Worm (Caenorhabditis elegans) whole organism, L4 larva: Measurements from ENCODE around the gene C10G8.3.

Experiments
- D1046.2 ChIP-seq: fragments of 200-800 bp; sonication (Bioruptor generic); IDR thresholded peaks from 2 replicates; pipeline ENCODE4 v1.3.6; 2022; ENCODE audit warnings: missing genetic modification characterization, missing compliant biosample characterization
- F10B5.3 ChIP-seq: sonication (generic microtip); optimal IDR thresholded peaks from 2 replicates; lab custom pipeline; 2016; ENCODE audit warnings: mild to moderate bottlenecking, missing genetic modification characterization, missing compliant biosample characterization
- F26F4.8 ChIP-seq: fragments of 200-800 bp; sonication (Bioruptor generic); conservative IDR thresholded peaks from 2 replicates; pipeline ENCODE4 v1.3.6; 2022; ENCODE audit warnings: missing genetic modification characterization, missing compliant biosample characterization
- F49E8.2 ChIP-seq: sonication (generic microtip); optimal IDR thresholded peaks from 2 replicates; lab custom pipeline; 2016; ENCODE audit warnings: missing compliant biosample characterization, mild to moderate bottlenecking, missing genetic modification characterization, borderline replicate concordance
- R02D3.7 ChIP-seq: fragments of 150-350 bp; sonication (generic microtip); optimal IDR thresholded peaks from 3 replicates; lab custom pipeline; 2014; ENCODE audit warnings: missing biosample characterization, missing genetic modification characterization
- T20F7.1 ChIP-seq: fragments of 200-800 bp; sonication (Bioruptor generic); optimal IDR thresholded peaks from 2 replicates; lab custom pipeline; 2018; ENCODE audit warnings: mild to moderate bottlenecking, missing genetic modification characterization, missing compliant biosample characterization
- T26A8.4 ChIP-seq: fragments of 200-800 bp; sonication (Bioruptor generic); IDR thresholded peaks from 2 replicates; pipeline ENCODE4 v1.3.6; 2022; ENCODE audit warnings: missing genetic modification characterization, missing compliant biosample characterization
- Y105C5A.15 ChIP-seq: fragments of 200-800 bp; sonication (Bioruptor generic); IDR thresholded peaks from 2 replicates; pipeline ENCODE4 v1.3.6; 2022; ENCODE audit warnings: missing genetic modification characterization, missing compliant biosample characterization
- Y48G9A.11 ChIP-seq: fragments of 200-800 bp; sonication (Bioruptor generic); IDR thresholded peaks from 2 replicates; pipeline ENCODE4 v1.3.6; 2022; ENCODE audit warnings: missing genetic modification reagents, missing genetic modification characterization, missing compliant biosample characterization
- Y5F2A.4 ChIP-seq: fragments of 200-800 bp; sonication (Bioruptor generic); optimal IDR thresholded peaks from 2 replicates; lab custom pipeline; 2018; ENCODE audit warnings: mild to moderate bottlenecking, missing genetic modification characterization, missing compliant biosample characterization
- Y75B8A.6 ChIP-seq: fragments of 200-800 bp; sonication (Bioruptor generic); IDR thresholded peaks from 2 replicates; pipeline ENCODE4 v1.3.6; 2022; ENCODE audit warnings: missing genetic modification reagents, missing genetic modification characterization, missing compliant biosample characterization
- ZK546.5 ChIP-seq, 2 experiments: sonication (generic microtip); optimal IDR thresholded peaks; 2 replicates each; lab custom pipeline; 2017; ENCODE audit warnings: missing biosample characterization in 2 of 2, missing genetic modification characterization in 2 of 2
- aha-1 ChIP-seq: fragments of 150-350 bp; peaks from one replicate; lab custom pipeline; 2014; ENCODE audit warnings: missing biosample characterization, missing genetic modification characterization
- aly-2 ChIP-seq: sonication (generic microtip); optimal IDR thresholded peaks from 2 replicates; lab custom pipeline; 2018; ENCODE audit warnings: missing biosample characterization, missing genetic modification characterization
- ama-1 ChIP-seq: fragments of 150-350 bp; optimal IDR thresholded peaks from 2 replicates; lab custom pipeline; 2014; ENCODE audit warnings: inconsistent platforms, mixed read lengths
- attf-4 ChIP-seq: sonication (generic microtip); optimal IDR thresholded peaks from 3 replicates; lab custom pipeline; 2017; ENCODE audit warnings: missing biosample characterization, missing genetic modification characterization
- ceh-28 ChIP-seq: fragments of 150-350 bp; optimal IDR thresholded peaks from 2 replicates; lab custom pipeline; 2014; ENCODE audit warnings: missing biosample characterization, missing genetic modification reagents, missing genetic modification characterization
- ctbp-1 ChIP-seq: fragments of 200-800 bp; sonication (Bioruptor generic); IDR thresholded peaks from 2 replicates; pipeline ENCODE4 v1.3.6; 2022; ENCODE audit warnings: missing genetic modification reagents, missing genetic modification characterization, missing compliant biosample characterization
- daf-12 ChIP-seq: fragments of 150-350 bp; optimal IDR thresholded peaks from 2 replicates; lab custom pipeline; 2014; ENCODE audit warnings: missing biosample characterization, missing genetic modification reagents, missing genetic modification characterization
- daf-16 ChIP-seq, 3 experiments: sonication (generic microtip); optimal IDR thresholded peaks; 2 replicates each; lab custom pipeline; 2016 to 2017; ENCODE audit warnings: missing genetic modification characterization in 3 of 3, missing genetic modification reagents in 3 of 3, mild to moderate bottlenecking in 2 of 3, missing compliant biosample characterization in 2 of 3, missing biosample characterization in 1 of 3, moderate library complexity in 1 of 3
- daf-19 ChIP-seq: fragments of 200-800 bp; sonication (Bioruptor generic); conservative IDR thresholded peaks from 2 replicates; pipeline ENCODE4 v1.3.6; 2022; ENCODE audit warnings: missing genetic modification characterization, missing compliant biosample characterization
- dmd-6 ChIP-seq: fragments of 200-800 bp; sonication (Bioruptor generic); IDR thresholded peaks from 2 replicates; pipeline ENCODE4 v1.3.6; 2022; ENCODE audit warnings: missing genetic modification reagents, missing genetic modification characterization, missing compliant biosample characterization
- dmd-8 ChIP-seq: fragments of 200-800 bp; sonication (Bioruptor generic); IDR thresholded peaks from 2 replicates; pipeline ENCODE4 v1.3.6; 2022; ENCODE audit warnings: missing genetic modification characterization, missing compliant biosample characterization
- dmd-9 ChIP-seq: fragments of 200-800 bp; sonication (Bioruptor generic); IDR thresholded peaks from 2 replicates; pipeline ENCODE4 v1.3.6; 2022; ENCODE audit warnings: missing genetic modification reagents, missing genetic modification characterization, missing compliant biosample characterization
- dpl-1 ChIP-seq: fragments of 150-350 bp; optimal IDR thresholded peaks from 2 replicates; lab custom pipeline; 2014; ENCODE audit warnings: missing biosample characterization, missing genetic modification reagents, missing genetic modification characterization
- fos-1 ChIP-seq: fragments of 150-350 bp; optimal IDR thresholded peaks from 2 replicates; lab custom pipeline; 2014; ENCODE audit warnings: missing biosample characterization, missing genetic modification characterization
- hlh-30 ChIP-seq: sonication (generic microtip); optimal IDR thresholded peaks from 2 replicates; lab custom pipeline; 2017; ENCODE audit warnings: antibody characterized with exemption, mild to moderate bottlenecking, missing genetic modification characterization, missing compliant biosample characterization; ENCODE audit not compliant: insufficient read depth
- hmg-1.1 ChIP-seq: fragments of 200-800 bp; sonication (Bioruptor generic); IDR thresholded peaks from 2 replicates; pipeline ENCODE4 v1.3.6; 2022; ENCODE audit warnings: missing genetic modification reagents, missing genetic modification characterization, missing compliant biosample characterization
- lin-1 ChIP-seq: fragments of 200-800 bp; sonication (Bioruptor generic); IDR thresholded peaks from 2 replicates; pipeline ENCODE4 v1.3.6; 2022; ENCODE audit warnings: missing genetic modification reagents, missing genetic modification characterization, missing compliant biosample characterization
- lin-13 ChIP-seq: fragments of 150-350 bp; optimal IDR thresholded peaks from 2 replicates; lab custom pipeline; 2014; ENCODE audit warnings: missing biosample characterization, missing genetic modification reagents, missing genetic modification characterization
- lin-15B ChIP-seq: fragments of 150-350 bp; sonication (generic microtip); optimal IDR thresholded peaks from 3 replicates; lab custom pipeline; 2014; ENCODE audit warnings: missing biosample characterization, missing genetic modification characterization
- lin-29 ChIP-seq: fragments of 200-800 bp; sonication (Bioruptor generic); IDR thresholded peaks from 2 replicates; pipeline ENCODE4 v1.3.6; 2022; ENCODE audit warnings: missing genetic modification reagents, missing genetic modification characterization, missing compliant biosample characterization
- lin-38 ChIP-seq: fragments of 200-800 bp; sonication (Bioruptor generic); IDR thresholded peaks from 2 replicates; pipeline ENCODE4 v1.3.6; 2022; ENCODE audit warnings: missing genetic modification reagents, missing genetic modification characterization, missing compliant biosample characterization
- lsy-2 ChIP-seq, 2 experiments: fragments of 150-350 bp in 1 of 2; sonication (generic microtip) in 1 of 2; optimal IDR thresholded peaks; 2 replicates each; lab custom pipeline; 2014 to 2017; ENCODE audit warnings: missing biosample characterization in 2 of 2, missing genetic modification characterization in 2 of 2
- madf-5 ChIP-seq, 2 experiments: fragments of 200-800 bp; sonication (Bioruptor generic); IDR thresholded peaks; 2 replicates each; pipeline ENCODE4 v1.3.6; 2022; ENCODE audit warnings: missing compliant biosample characterization in 2 of 2, missing genetic modification characterization in 2 of 2
- mdl-1 ChIP-seq, 2 experiments: fragments of 150-350 bp in 1 of 2; sonication (generic microtip) in 1 of 2; optimal IDR thresholded peaks; 2 replicates each; lab custom pipeline; 2014 to 2017; ENCODE audit warnings: missing biosample characterization in 2 of 2, missing genetic modification characterization in 2 of 2
- mes-2 ChIP-seq: sonication (generic microtip); optimal IDR thresholded peaks from 2 replicates; lab custom pipeline; 2016; ENCODE audit warnings: missing genotype, mild to moderate bottlenecking, missing genetic modification characterization, missing compliant biosample characterization; ENCODE audit not compliant: poor library complexity, severe bottlenecking
- mxl-2 ChIP-seq: fragments of 200-800 bp; sonication (Bioruptor generic); conservative IDR thresholded peaks from 2 replicates; pipeline ENCODE4 v1.3.6; 2022; ENCODE audit warnings: missing genetic modification reagents, missing genetic modification characterization, missing compliant biosample characterization
- nhr-102 ChIP-seq: sonication (generic microtip); optimal IDR thresholded peaks from 2 replicates; lab custom pipeline; 2016; ENCODE audit warnings: mild to moderate bottlenecking, missing genetic modification characterization, moderate library complexity, missing compliant biosample characterization
- nhr-111 ChIP-seq: fragments of 200-800 bp; sonication (Bioruptor generic); optimal IDR thresholded peaks from 2 replicates; lab custom pipeline; 2018; ENCODE audit warnings: mild to moderate bottlenecking, missing genetic modification characterization, missing compliant biosample characterization
- nhr-41 ChIP-seq: fragments of 200-800 bp; sonication (Bioruptor generic); IDR thresholded peaks from 2 replicates; pipeline ENCODE4 v1.3.6; 2022; ENCODE audit warnings: missing genetic modification reagents, missing genetic modification characterization, missing compliant biosample characterization
- php-3 ChIP-seq: fragments of 200-800 bp; sonication (Bioruptor generic); IDR thresholded peaks from 2 replicates; pipeline ENCODE4 v1.3.6; 2022; ENCODE audit warnings: missing genetic modification reagents, missing genetic modification characterization, missing compliant biosample characterization
- pqm-1 ChIP-seq: sonication (generic microtip); optimal IDR thresholded peaks from 2 replicates; lab custom pipeline; 2017; ENCODE audit warnings: missing biosample characterization, missing genetic modification characterization
- rbr-2 ChIP-seq: sonication (generic microtip); optimal IDR thresholded peaks from 2 replicates; lab custom pipeline; 2016; ENCODE audit warnings: missing genotype, missing genetic modification characterization, missing compliant biosample characterization
- sdz-12 ChIP-seq: fragments of 200-800 bp; sonication (Bioruptor generic); optimal IDR thresholded peaks from 2 replicates; lab custom pipeline; 2018; ENCODE audit warnings: mild to moderate bottlenecking, missing genetic modification characterization, missing compliant biosample characterization
- spr-3 ChIP-seq: fragments of 200-800 bp; sonication (Bioruptor generic); optimal IDR thresholded peaks from 2 replicates; lab custom pipeline; 2018; ENCODE audit warnings: mild to moderate bottlenecking, missing genetic modification characterization, missing compliant biosample characterization
- unc-62 ChIP-seq, 3 experiments: fragments of 150-350 bp in 1 of 3; sonication (generic microtip); optimal IDR thresholded peaks in 2 of 3; peaks in 1 of 3; 1 replicate in 1 of 3; 2 replicates in 2 of 3; lab custom pipeline; 2014 to 2017; ENCODE audit warnings: missing biosample characterization in 3 of 3, missing genetic modification characterization in 3 of 3, missing genetic modification reagents in 3 of 3, missing genotype in 1 of 3
- zag-1 ChIP-seq: fragments of 150-350 bp; optimal IDR thresholded peaks from 2 replicates; lab custom pipeline; 2014; ENCODE audit warnings: missing biosample characterization, missing genetic modification characterization
- zfp-3 ChIP-seq: fragments of 200-800 bp; sonication (Bioruptor generic); conservative IDR thresholded peaks from 2 replicates; pipeline ENCODE4 v1.3.6; 2022; ENCODE audit warnings: missing genetic modification reagents, missing genetic modification characterization, missing compliant biosample characterization
- ztf-7 ChIP-seq: fragments of 150-350 bp; optimal IDR thresholded peaks from 2 replicates; lab custom pipeline; 2014; ENCODE audit warnings: missing biosample characterization, missing genetic modification characterization

Gene C10G8.3

ce11 chrV:5275426-5276007 is 37.0 kb upstream of the C10G8.3 start:
- TF ChIP-seq lin-15B (tag; lab: Kevin White, UChicago) (no peak), Y75B8A.6 (0 out of 2 replicates have a peak, but pooled peaks have one; percentile 5), lin-1 (GFP tag; lab: Robert Waterston, UW) (no peak), dmd-9 (GFP tag; lab: Robert Waterston, UW) (no peak), ZK546.5 (tag; optimal IDR thresholded peaks at IDR 0.05; lab: Kevin White, UChicago) (no peak), T20F7.1 (GFP tag; lab: Kevin White, UChicago) (no peak), F26F4.8 (GFP tag; lab: Robert Waterston, UW) (no peak), hmg-1.1 (GFP tag; lab: Robert Waterston, UW) (no peak), Y48G9A.11 (GFP tag; lab: Robert Waterston, UW) (no peak), F10B5.3 (tag; lab: Kevin White, UChicago) (no peak), fos-1 (tag; lab: Kevin White, UChicago) (no peak), Y105C5A.15 (GFP tag; lab: Robert Waterston, UW) (no peak), daf-16 (GFP tag; optimal IDR thresholded peaks at IDR 0.05; lab: Kevin White, UChicago) (peak in 1 of 2 experiments; percentile 82), daf-16 (tag; optimal IDR thresholded peaks at IDR 0.05; lab: Kevin White, UChicago) (peak; percentile 31), lin-38 (no peak), dmd-6 (GFP tag; lab: Robert Waterston, UW) (no peak), madf-5 (GFP tag; IDR thresholded peaks at IDR 0.05; lab: Robert Waterston, UW) (no peak), Y5F2A.4 (GFP tag; lab: Kevin White, UChicago) (no peak), unc-62 (GFP tag; optimal IDR thresholded peaks at IDR 0.05 in 1 of 2; lab: Kevin White, UChicago) (no peak), unc-62 (tag; optimal IDR thresholded peaks at IDR 0.05; lab: Kevin White, UChicago) (no peak), zag-1 (tag; lab: Kevin White, UChicago) (no peak), lin-13 (GFP tag; lab: Kevin White, UChicago) (no peak), mdl-1 (tag; optimal IDR thresholded peaks at IDR 0.05; lab: Kevin White, UChicago) (no peak), daf-12 (tag; lab: Kevin White, UChicago) (no peak), hlh-30 (tag; lab: Kevin White, UChicago) (no peak), php-3 (no peak), spr-3 (GFP tag; lab: Kevin White, UChicago) (no peak), ceh-28 (tag; lab: Kevin White, UChicago) (no peak), nhr-111 (peak; percentile 12), mxl-2 (GFP tag; lab: Robert Waterston, UW) (no peak), aha-1 (peak; percentile 90), D1046.2 (no peak), ztf-7 (tag; lab: Kevin White, UChicago) (no peak), attf-4 (tag; lab: Kevin White, UChicago) (no peak), pqm-1 (no peak), aly-2 (no peak), lin-29 (no peak), nhr-102 (tag; lab: Kevin White, UChicago) (peak; percentile 53), nhr-41 (no peak), lsy-2 (tag; optimal IDR thresholded peaks at IDR 0.05; lab: Kevin White, UChicago) (peak in 1 of 2 experiments; percentile 2), dpl-1 (peak; percentile 0), R02D3.7 (no peak), mes-2 (tag; lab: Kevin White, UChicago) (peak; percentile 14), ctbp-1 (GFP tag; lab: Robert Waterston, UW) (no peak), T26A8.4 (GFP tag; lab: Robert Waterston, UW) (peak; percentile 66), sdz-12 (GFP tag; lab: Kevin White, UChicago) (no peak), daf-19 (GFP tag; lab: Robert Waterston, UW) (no peak), ama-1 (lab: Kevin White, UChicago) (peak; percentile 47), zfp-3 (GFP tag; lab: Robert Waterston, UW) (peak; percentile 69; the same call in 1 of the 2 replicates), F49E8.2 (peak; percentile 6), rbr-2 (no peak), dmd-8 (0 out of 2 replicates have a peak, but pooled peaks have one; percentile 22)
